Worm (Caenorhabditis elegans) whole organism, early embryonic: Measurements from ENCODE around the gene srt-43.

ENCODE experiments used
- ama-1 ChIP-seq: fragments of 150-350 bp; optimal IDR thresholded peaks from 2 replicates; lab custom pipeline; 2014
- ceh-13 ChIP-seq: fragments of 200-800 bp; sonication (Bioruptor generic); optimal IDR thresholded peaks from 2 replicates; lab custom pipeline; 2018; ENCODE audit warnings: mild to moderate bottlenecking, missing genetic modification characterization, missing compliant biosample characterization
- pes-1 ChIP-seq: fragments of 200-800 bp; sonication (Bioruptor generic); IDR thresholded peaks from 2 replicates; pipeline ENCODE4 v1.3.6; 2022; ENCODE audit warnings: missing genetic modification reagents, missing genetic modification characterization, missing compliant biosample characterization
- scrt-1 ChIP-seq: fragments of 200-800 bp; sonication (Bioruptor generic); IDR thresholded peaks from 2 replicates; pipeline ENCODE4 v1.3.6; 2022; ENCODE audit warnings: missing genetic modification characterization, missing compliant biosample characterization
- tbx-37 ChIP-seq: fragments of 200-800 bp; sonication (Bioruptor generic); conservative IDR thresholded peaks from 2 replicates; pipeline ENCODE4 v1.3.6; 2022; ENCODE audit warnings: missing genetic modification reagents, missing genetic modification characterization, missing compliant biosample characterization

DNA sequence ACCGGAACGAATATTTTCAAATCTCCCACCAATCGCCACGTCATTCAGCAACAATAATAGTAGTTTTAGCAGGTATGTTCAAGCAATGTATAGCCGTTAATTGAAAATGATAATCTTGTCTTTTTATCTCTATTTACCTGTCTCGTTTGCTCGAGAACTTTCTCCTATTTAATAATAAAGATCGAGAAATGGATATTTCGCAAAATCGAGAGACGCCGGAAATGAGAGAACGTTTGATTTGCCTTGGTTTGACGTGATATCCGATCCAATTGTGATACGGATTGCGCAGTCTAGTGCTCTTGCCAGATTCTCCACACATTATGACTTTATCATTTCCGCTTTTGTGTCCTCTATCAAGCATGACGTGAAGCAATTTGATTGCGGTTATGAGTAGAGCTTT lies 4.8 kb downstream of the srt-43 start:
- TF ChIP-seq ceh-13 (GFP tag; lab: Kevin White, UChicago) (no peak), scrt-1 (no peak), ama-1 (lab: Kevin White, UChicago) (no peak), tbx-37 (GFP tag; lab: Robert Waterston, UW) (no peak), pes-1 (GFP tag; lab: Robert Waterston, UW) (no peak)
